Worm (Caenorhabditis elegans) whole organism, L4/young adult: ENCODE measurements around the gene D1053.4.

Experiments used
- W03F9.2 ChIP-seq: fragments of 150-350 bp; optimal IDR thresholded peaks from 2 replicates; lab custom pipeline; 2014; ENCODE audit warnings: missing biosample characterization, missing genetic modification characterization
- dao-5 ChIP-seq: sonication (generic microtip); optimal IDR thresholded peaks from 2 replicates; lab custom pipeline; 2016; ENCODE audit warnings: missing genotype, missing genetic modification characterization, moderate library complexity, missing compliant biosample characterization
- him-1 ChIP-seq: sonication (generic microtip); optimal IDR thresholded peaks from 2 replicates; lab custom pipeline; 2016; ENCODE audit warnings: missing genotype, missing genetic modification reagents, missing genetic modification characterization, missing compliant biosample characterization

ce11 chrX:11711437-11712080, 12.0 kb downstream of the D1053.4 start:
- TF ChIP-seq him-1 = no peak
- no peak for TF ChIP-seq W03F9.2
- no peak for TF ChIP-seq dao-5 (tag; lab: Kevin White, UChicago)
